Worm (Caenorhabditis elegans): ENCODE results near the gene ins-13.

DNA sequence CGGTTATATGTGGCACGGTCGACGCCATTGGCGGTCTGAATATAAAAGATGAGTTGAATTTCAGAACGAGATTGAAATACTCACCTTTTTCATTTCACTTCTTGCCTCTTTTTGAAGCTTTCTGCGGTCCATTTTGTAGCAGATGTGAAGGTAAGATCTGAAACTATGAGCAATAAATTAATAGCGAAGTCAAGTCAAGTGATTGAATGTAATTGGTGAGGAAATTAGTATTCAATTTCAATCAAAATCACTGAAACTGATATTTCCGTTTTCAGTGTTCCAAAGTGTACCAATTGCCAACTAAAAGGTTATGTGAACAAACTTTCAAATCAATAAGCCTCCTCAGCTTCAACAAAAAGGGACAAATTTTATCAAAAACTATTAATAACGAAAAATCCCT is 3.0 kb downstream of the ins-13 start, which contains the start of gene C17C3.24:
- TF ChIP-seq cog-1 (tag; optimal IDR thresholded peaks at IDR 0.05) = no peak
- no peak for TF ChIP-seq med-1 (GFP tag; optimal IDR thresholded peaks at IDR 0.05; ENCODE audit: insufficient read depth)
- TF ChIP-seq tab-1 (GFP tag; IDR thresholded peaks at IDR 0.05) = no peak
- TF ChIP-seq flt-1 (GFP tag; IDR thresholded peaks at IDR 0.05) = no peak
- no peak for TF ChIP-seq ztf-23 (GFP tag; IDR thresholded peaks at IDR 0.05)
- no peak for TF ChIP-seq T22C8.4 (GFP tag; IDR thresholded peaks at IDR 0.05)
- no peak for TF ChIP-seq klf-2 (GFP tag; conservative IDR thresholded peaks at IDR 0.05)
- no peak for TF ChIP-seq ref-1 (GFP tag; conservative IDR thresholded peaks at IDR 0.05)

All from whole organism, midembryonic.